Worm (Caenorhabditis elegans): ENCODE data around the gene odr-2.
A peak's percentile ranks its signal among the peaks of the same experiment; 100 is the strongest.

The odr-2 gene

DNA sequence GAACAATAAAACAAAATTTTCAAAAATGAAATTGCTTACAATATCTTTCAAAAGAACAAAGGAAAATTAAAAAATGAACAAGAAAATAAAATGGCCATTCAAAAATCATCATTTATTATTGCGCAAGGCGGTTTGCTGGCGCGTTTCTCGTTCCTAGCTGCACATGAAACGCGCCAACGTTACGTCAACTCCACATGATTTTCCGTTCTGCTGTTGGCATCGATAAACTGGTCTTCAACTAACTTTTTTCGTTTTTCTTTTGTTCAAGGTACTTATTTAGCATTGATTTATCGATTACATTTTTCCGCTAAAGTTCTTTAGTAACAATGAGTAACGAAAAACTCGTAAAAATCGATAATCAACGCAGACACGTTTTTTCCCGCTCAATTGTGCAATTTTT lies 43.0 kb upstream of the odr-2 start, which contains the start of the genes Y57E12AL.6 and Y57E12AL.1 (continued):
- TF ChIP-seq F33H1.4 (GFP tag; IDR thresholded peaks at IDR 0.05) (peak; percentile 55; the same call in 1 of the 2 replicates), ama-1 (optimal IDR thresholded peaks at IDR 0.05) (no peak), ama-1 (GFP tag; optimal IDR thresholded peaks at IDR 0.05) (no peak), rec-8 (tag; optimal IDR thresholded peaks at IDR 0.05) (no peak), chd-7 (tag; optimal IDR thresholded peaks at IDR 0.05) (no peak), nfyb-1 (GFP tag; IDR thresholded peaks at IDR 0.05) (0 out of 2 replicates have a peak, but pooled peaks have one; percentile 38), snpc-3.4 (tag; optimal IDR thresholded peaks at IDR 0.05) (peak; percentile 89), him-1 (tag; optimal IDR thresholded peaks at IDR 0.05) (no peak), Y95B8A.8 (GFP tag; IDR thresholded peaks at IDR 0.05) (no peak), madf-6 (GFP tag; IDR thresholded peaks at IDR 0.05) (peak; percentile 69), F10E7.11 (tag; optimal IDR thresholded peaks at IDR 0.05) (no peak), sptf-2 (GFP tag; optimal IDR thresholded peaks at IDR 0.05) (no peak), C17E4.6 (GFP tag; IDR thresholded peaks at IDR 0.05) (no peak), cebp-2 (GFP tag; IDR thresholded peaks at IDR 0.05) (no peak)

DNA sequence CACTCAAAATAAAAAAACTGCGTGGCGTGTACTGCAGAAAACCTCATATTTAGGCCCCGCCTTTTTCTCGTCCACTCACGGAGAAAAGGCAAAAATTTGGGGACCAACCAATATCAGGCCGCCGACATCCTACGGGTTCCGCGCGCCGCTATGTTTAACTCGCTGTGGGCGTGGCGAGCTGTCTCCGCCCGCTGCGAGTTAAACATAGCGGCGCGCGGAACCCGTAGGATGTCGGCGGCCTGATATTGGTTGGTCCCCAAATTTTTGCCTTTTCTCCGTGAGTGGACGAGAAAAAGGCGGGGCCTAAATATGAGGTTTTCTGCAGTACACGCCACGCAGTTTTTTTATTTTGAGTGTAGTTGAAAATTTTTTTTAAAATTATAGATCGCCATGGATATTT lies 40.6 kb upstream of the odr-2 start, which contains the start of gene tmem-258:
tmem-258 (plus strand) TSS at position 385 of the 400 bp plus-strand sequence.
- TF ChIP-seq hmg-1.2 (GFP tag; IDR thresholded peaks at IDR 0.05) (peak; percentile 43), snpc-3.4 (tag; optimal IDR thresholded peaks at IDR 0.05) (peak; percentile 43), ekl-4 (GFP tag; IDR thresholded peaks at IDR 0.05) (peak; percentile 5; the same call in 1 of the 2 replicates), snpc-4 (GFP tag; optimal IDR thresholded peaks at IDR 0.05) (peak; percentile 82), snpc-4 (tag; optimal IDR thresholded peaks at IDR 0.05) (peak in 3 of 4 experiments; percentile 88 to 95 (median 94)), madf-6 (GFP tag; IDR thresholded peaks at IDR 0.05) (peak; percentile 36), snpc-1.1 (tag; optimal IDR thresholded peaks at IDR 0.05; ENCODE audit: insufficient read depth) (peak; percentile 88)

DNA sequence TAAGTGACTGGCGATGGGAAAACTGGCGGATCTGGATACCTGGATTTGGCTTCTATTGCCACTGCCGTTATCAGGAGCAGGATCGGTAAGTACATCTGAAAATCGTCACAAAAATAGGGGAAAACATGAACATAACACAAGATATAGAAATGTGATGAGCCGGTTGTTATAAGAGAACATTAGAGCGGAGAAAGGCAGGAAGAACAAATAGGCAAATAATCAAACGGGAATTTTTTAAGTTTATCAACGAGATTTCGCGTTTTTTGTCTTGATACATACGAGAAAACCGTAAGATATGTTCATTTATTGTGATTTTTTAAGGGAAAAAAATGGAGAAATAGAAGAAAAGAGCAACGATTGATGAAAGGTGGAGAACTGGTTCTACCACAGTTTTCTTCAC lies 38.1 kb upstream of the odr-2 start, which contains the start of gene Y57E12AR.1:
Y57E12AR.1 (minus strand) TSS at position 101 of the 400 bp plus-strand sequence.
- TF ChIP-seq ccch-3 (GFP tag; optimal IDR thresholded peaks at IDR 0.05), result no peak
- no peak for TF ChIP-seq chd-7 (tag; optimal IDR thresholded peaks at IDR 0.05)
- no peak for TF ChIP-seq Y53F4B.3 (GFP tag; IDR thresholded peaks at IDR 0.05)
- TF ChIP-seq rec-8 (tag; optimal IDR thresholded peaks at IDR 0.05), result no peak
- TF ChIP-seq ekl-4 (GFP tag; IDR thresholded peaks at IDR 0.05), result no peak
- TF ChIP-seq zim-3 (tag; optimal IDR thresholded peaks at IDR 0.05), result no peak

DNA sequence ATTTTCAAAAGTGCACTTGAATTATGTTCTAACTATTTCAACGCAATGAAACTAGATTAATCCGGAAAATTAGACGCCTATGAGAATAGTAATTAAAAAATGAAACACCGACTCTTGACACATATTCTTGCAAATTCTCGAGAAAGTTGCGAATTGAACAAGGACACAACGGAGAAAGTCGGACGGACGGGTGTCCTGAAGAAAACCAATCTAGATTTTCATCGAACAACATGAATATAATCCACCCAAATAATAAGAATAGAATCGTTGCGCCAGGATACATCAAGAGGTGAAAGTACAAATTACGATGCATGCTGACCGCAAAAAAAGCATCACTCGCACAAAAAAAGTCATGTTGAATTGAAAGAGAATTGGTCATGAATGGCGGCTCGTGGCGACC lies 34.5 kb upstream of the odr-2 start:
- no peak for TF ChIP-seq let-607 (tag; optimal IDR thresholded peaks at IDR 0.05)
- no peak for TF ChIP-seq athp-1 (tag; optimal IDR thresholded peaks at IDR 0.05)
- no peak for TF ChIP-seq B0019.2 (GFP tag; conservative IDR thresholded peaks at IDR 0.05)
- TF ChIP-seq nhr-120 (GFP tag; IDR thresholded peaks at IDR 0.05), result no peak
- no peak for TF ChIP-seq ekl-4 (GFP tag; IDR thresholded peaks at IDR 0.05)
- no peak for TF ChIP-seq aptf-2 (GFP tag; conservative IDR thresholded peaks at IDR 0.05)
- no peak for TF ChIP-seq snpc-1.1 (tag; optimal IDR thresholded peaks at IDR 0.05; ENCODE audit: insufficient read depth)
- TF ChIP-seq hlh-26 (GFP tag; conservative IDR thresholded peaks at IDR 0.05), result no peak
- no peak for TF ChIP-seq pbrm-1 (GFP tag; IDR thresholded peaks at IDR 0.05)
- TF ChIP-seq ccch-3 (GFP tag; optimal IDR thresholded peaks at IDR 0.05), result no peak
- TF ChIP-seq tbp1 (GFP tag; optimal IDR thresholded peaks at IDR 0.05), result no peak
- no peak for TF ChIP-seq ama-1 (optimal IDR thresholded peaks at IDR 0.05)
- no peak for TF ChIP-seq ama-1 (GFP tag; optimal IDR thresholded peaks at IDR 0.05)
- TF ChIP-seq lag-1 (GFP tag; IDR thresholded peaks at IDR 0.05), result no peak
- TF ChIP-seq rcor-1 (GFP tag; IDR thresholded peaks at IDR 0.05), result no peak
